Fruit fly (Drosophila melanogaster) whole organism, embryonic: Measurements from ENCODE around the gene Ppm1.

ENCODE experiments used
- Bgb ChIP-seq: fragments of 200-800 bp; sonication (Bioruptor generic); IDR thresholded peaks from 2 replicates; pipeline ENCODE4 v1.3.6; 2022; ENCODE audit warnings: missing biosample characterization, missing genetic modification characterization; ENCODE audit not compliant: partially characterized antibody
- C15 ChIP-seq: fragments of 200-800 bp; sonication (Bioruptor generic); IDR thresholded peaks from 3 replicates; pipeline ENCODE4 v1.3.6; 2022; ENCODE audit warnings: missing biosample characterization, missing genetic modification characterization
- CG1024 ChIP-seq: fragments of 200-800 bp; sonication (Bioruptor generic); IDR thresholded peaks from 2 replicates; pipeline ENCODE4 v1.3.6; 2022; ENCODE audit warnings: missing biosample characterization, missing genetic modification characterization
- CG1233 ChIP-seq: fragments of 200-800 bp; sonication (Bioruptor generic); optimal IDR thresholded peaks from 4 replicates; lab custom pipeline; 2018; ENCODE audit warnings: missing biosample characterization, mild to moderate bottlenecking, missing genetic modification characterization
- CG13624 ChIP-seq: fragments of 200-800 bp; sonication (Bioruptor generic); optimal IDR thresholded peaks from 2 replicates; lab custom pipeline; 2016; ENCODE audit warnings: missing biosample characterization, missing genetic modification characterization
- CG14710 ChIP-seq: fragments of 200-800 bp; sonication (Bioruptor generic); optimal IDR thresholded peaks from 3 replicates; lab custom pipeline; 2019; ENCODE audit warnings: missing biosample characterization, mild to moderate bottlenecking, missing genetic modification characterization, moderate library complexity
- CG15479 ChIP-seq: fragments of 200-800 bp; sonication (Bioruptor generic); optimal IDR thresholded peaks from 3 replicates; lab custom pipeline; 2019; ENCODE audit warnings: missing biosample characterization, mild to moderate bottlenecking, missing genetic modification characterization, moderate library complexity
- CG17359 ChIP-seq: fragments of 200-800 bp; sonication (Bioruptor generic); optimal IDR thresholded peaks from 3 replicates; lab custom pipeline; 2018; ENCODE audit warnings: missing biosample characterization, mild to moderate bottlenecking, missing genetic modification characterization, moderate library complexity
- CG17385 ChIP-seq: fragments of 200-800 bp; sonication (Bioruptor generic); optimal IDR thresholded peaks from 3 replicates; lab custom pipeline; 2018; ENCODE audit warnings: missing biosample characterization, mild to moderate bottlenecking, missing genetic modification characterization
- CG17912 ChIP-seq: fragments of 200-800 bp; sonication (Bioruptor generic); optimal IDR thresholded peaks from 2 replicates; lab custom pipeline; 2018; ENCODE audit warnings: missing biosample characterization, mild to moderate bottlenecking, missing genetic modification characterization
- CG2116 ChIP-seq: fragments of 200-800 bp; sonication (Bioruptor generic); optimal IDR thresholded peaks from 3 replicates; lab custom pipeline; 2018; ENCODE audit warnings: missing biosample characterization, mild to moderate bottlenecking, missing genetic modification characterization
- CG2202 ChIP-seq: fragments of 200-800 bp; sonication (Bioruptor generic); optimal IDR thresholded peaks from 2 replicates; lab custom pipeline; 2018; ENCODE audit warnings: missing biosample characterization, mild to moderate bottlenecking, missing genetic modification characterization
- CG2678 ChIP-seq: fragments of 200-800 bp; sonication (Bioruptor generic); optimal IDR thresholded peaks from 3 replicates; lab custom pipeline; 2019; ENCODE audit warnings: missing biosample characterization, mild to moderate bottlenecking, missing genetic modification characterization, moderate library complexity
- CG30020 ChIP-seq: fragments of 200-800 bp; optimal IDR thresholded peaks from 2 replicates; lab custom pipeline; 2019; ENCODE audit warnings: missing biosample characterization, mild to moderate bottlenecking, missing genetic modification characterization, moderate library complexity
- CG31365 ChIP-seq: fragments of 200-800 bp; sonication (Bioruptor generic); optimal IDR thresholded peaks from 2 replicates; lab custom pipeline; 2018; ENCODE audit warnings: missing biosample characterization, mild to moderate bottlenecking, missing genetic modification characterization
- CG32767 ChIP-seq: fragments of 200-800 bp; sonication (Bioruptor generic); IDR thresholded peaks from 2 replicates; pipeline ENCODE4 v1.3.6; 2022; ENCODE audit warnings: missing biosample characterization, missing genetic modification characterization
- CG3838 ChIP-seq: fragments of 200-800 bp; sonication (Bioruptor generic); optimal IDR thresholded peaks from 3 replicates; lab custom pipeline; 2016; ENCODE audit warnings: missing biosample characterization, missing genetic modification characterization
- CG4282 ChIP-seq: fragments of 200-800 bp; sonication (Bioruptor generic); optimal IDR thresholded peaks from 2 replicates; lab custom pipeline; 2016; ENCODE audit warnings: missing biosample characterization, missing genetic modification characterization
- CG6689 ChIP-seq: fragments of 200-800 bp; sonication (Bioruptor generic); IDR thresholded peaks from 2 replicates; pipeline ENCODE4 v1.3.6; 2022; ENCODE audit warnings: missing biosample characterization, missing genetic modification characterization
- CG7372 ChIP-seq: fragments of 200-800 bp; sonication (Bioruptor generic); IDR thresholded peaks from 2 replicates; pipeline ENCODE4 v1.3.6; 2022; ENCODE audit warnings: missing biosample characterization, missing genetic modification characterization
- CG7556 ChIP-seq: fragments of 200-800 bp; sonication (Bioruptor generic); optimal IDR thresholded peaks from 2 replicates; lab custom pipeline; 2017; ENCODE audit warnings: missing biosample characterization, mild to moderate bottlenecking, missing genetic modification characterization
- CG8089 ChIP-seq: fragments of 200-800 bp; sonication (Bioruptor generic); optimal IDR thresholded peaks from 3 replicates; lab custom pipeline; 2016; ENCODE audit warnings: missing biosample characterization, missing genetic modification characterization
- CG8924 ChIP-seq: fragments of 200-800 bp; optimal IDR thresholded peaks from 3 replicates; lab custom pipeline; 2019; ENCODE audit warnings: missing biosample characterization, mild to moderate bottlenecking, missing genetic modification characterization, moderate library complexity
- CoRest ChIP-seq: fragments of 200-800 bp; sonication (Bioruptor generic); optimal IDR thresholded peaks from 3 replicates; lab custom pipeline; 2018; ENCODE audit warnings: missing biosample characterization, mild to moderate bottlenecking, missing genetic modification characterization, moderate library complexity
- Dip2 ChIP-seq: fragments of 200-800 bp; sonication (Bioruptor generic); IDR thresholded peaks from 2 replicates; pipeline ENCODE4 v1.3.6; 2022; ENCODE audit warnings: missing biosample characterization, missing genetic modification characterization
- Doc3 ChIP-seq: fragments of 200-800 bp; sonication (Bioruptor generic); IDR thresholded peaks from 3 replicates; pipeline ENCODE4 v1.3.6; 2022; ENCODE audit warnings: missing biosample characterization, missing genetic modification characterization; ENCODE audit not compliant: partially characterized antibody
- Dp ChIP-seq: fragments of 200-800 bp; sonication (Bioruptor generic); optimal IDR thresholded peaks from 2 replicates; lab custom pipeline; 2018; ENCODE audit warnings: missing biosample characterization, mild to moderate bottlenecking, missing genetic modification characterization, moderate library complexity
- GATAe ChIP-seq: fragments of 200-800 bp; sonication (Bioruptor generic); conservative IDR thresholded peaks from 2 replicates; pipeline ENCODE4 v1.3.6; 2022; ENCODE audit warnings: missing biosample characterization, missing genetic modification characterization
- H15 ChIP-seq: fragments of 200-800 bp; sonication (Bioruptor generic); IDR thresholded peaks from 3 replicates; pipeline ENCODE4 v1.3.6; 2022; ENCODE audit warnings: missing biosample characterization, missing genetic modification characterization
- HLH4C ChIP-seq: fragments of 200-800 bp; sonication (Bioruptor generic); IDR thresholded peaks from 3 replicates; pipeline ENCODE4 v1.3.6; 2022; ENCODE audit warnings: missing biosample characterization, missing genetic modification characterization; ENCODE audit not compliant: partially characterized antibody
- HLHmδ ChIP-seq: fragments of 200-800 bp; sonication (Bioruptor generic); optimal IDR thresholded peaks from 2 replicates; lab custom pipeline; 2018; ENCODE audit warnings: missing biosample characterization, mild to moderate bottlenecking, missing genetic modification characterization, moderate library complexity
- MESR4 ChIP-seq: fragments of 200-800 bp; sonication (Bioruptor generic); optimal IDR thresholded peaks from 2 replicates; lab custom pipeline; 2018; ENCODE audit warnings: missing biosample characterization, mild to moderate bottlenecking, missing genetic modification characterization, moderate library complexity
- Mad ChIP-seq: fragments of 200-800 bp; sonication (Bioruptor generic); optimal IDR thresholded peaks from 2 replicates; lab custom pipeline; 2016; ENCODE audit warnings: missing biosample characterization, missing genetic modification characterization
- NfI ChIP-seq: fragments of 200-800 bp; sonication (Bioruptor generic); optimal IDR thresholded peaks from 3 replicates; lab custom pipeline; 2018; ENCODE audit warnings: missing biosample characterization, mild to moderate bottlenecking, missing genetic modification characterization, moderate library complexity
- Six4 ChIP-seq: fragments of 200-800 bp; sonication (Bioruptor generic); optimal IDR thresholded peaks from 2 replicates; lab custom pipeline; 2016; ENCODE audit warnings: missing biosample characterization, missing genetic modification characterization
- YL-1 ChIP-seq: fragments of 200-800 bp; sonication (Bioruptor generic); optimal IDR thresholded peaks from 3 replicates; lab custom pipeline; 2017; ENCODE audit warnings: missing biosample characterization, mild to moderate bottlenecking, missing genetic modification characterization
- ato ChIP-seq: fragments of 200-800 bp; sonication (Bioruptor generic); IDR thresholded peaks from 2 replicates; pipeline ENCODE4 v1.3.6; 2022; ENCODE audit warnings: missing biosample characterization, missing genetic modification characterization; ENCODE audit not compliant: partially characterized antibody
- da ChIP-seq: fragments of 200-800 bp; sonication (Bioruptor generic); optimal IDR thresholded peaks from 2 replicates; lab custom pipeline; 2016; ENCODE audit warnings: missing biosample characterization, missing genetic modification characterization
- dimm ChIP-seq: fragments of 200-800 bp; sonication (Bioruptor generic); IDR thresholded peaks from 2 replicates; pipeline ENCODE4 v1.3.6; 2022; ENCODE audit warnings: missing biosample characterization, missing genetic modification characterization
- disco-r ChIP-seq: fragments of 200-800 bp; sonication (Bioruptor generic); optimal IDR thresholded peaks from 2 replicates; lab custom pipeline; 2016; ENCODE audit warnings: missing biosample characterization, missing genetic modification characterization
- emc ChIP-seq: fragments of 200-800 bp; sonication (Bioruptor generic); optimal IDR thresholded peaks from 2 replicates; lab custom pipeline; 2016; ENCODE audit warnings: missing biosample characterization, missing genetic modification characterization
- lab ChIP-seq: fragments of 200-800 bp; sonication (Bioruptor generic); optimal IDR thresholded peaks from 3 replicates; lab custom pipeline; 2017; ENCODE audit warnings: missing biosample characterization, missing genetic modification characterization, mild to moderate bottlenecking, moderate library complexity, missing genetic modification reagents
- lilli ChIP-seq: fragments of 200-800 bp; sonication (Bioruptor generic); optimal IDR thresholded peaks from 3 replicates; lab custom pipeline; 2016; ENCODE audit warnings: missing biosample characterization, missing genetic modification characterization
- lmd ChIP-seq: fragments of 200-800 bp; sonication (Bioruptor generic); IDR thresholded peaks from 2 replicates; pipeline ENCODE4 v1.3.6; 2022; ENCODE audit warnings: missing biosample characterization, missing genetic modification characterization
- nmo ChIP-seq: fragments of 200-800 bp; sonication (Bioruptor generic); optimal IDR thresholded peaks from 2 replicates; lab custom pipeline; 2018; ENCODE audit warnings: missing biosample characterization, mild to moderate bottlenecking, missing genetic modification characterization, moderate library complexity
- otp ChIP-seq: fragments of 200-800 bp; sonication (Bioruptor generic); IDR thresholded peaks from 3 replicates; pipeline ENCODE4, ENCODE4 v1.3.6; 2022; ENCODE audit warnings: missing biosample characterization, missing genetic modification characterization
- pum ChIP-seq: fragments of 200-800 bp; sonication (Bioruptor generic); optimal IDR thresholded peaks from 2 replicates; lab custom pipeline; 2016; ENCODE audit warnings: missing biosample characterization, missing genetic modification characterization
- tup ChIP-seq: fragments of 200-800 bp; sonication (Bioruptor generic); optimal IDR thresholded peaks from 2 replicates; lab custom pipeline; 2016; ENCODE audit warnings: missing biosample characterization, mild to moderate bottlenecking, missing genetic modification characterization, moderate library complexity
- unc-4 ChIP-seq: fragments of 200-800 bp; sonication (Bioruptor generic); IDR thresholded peaks from 2 replicates; pipeline ENCODE4 v1.3.6; 2022; ENCODE audit warnings: missing biosample characterization, missing genetic modification characterization; ENCODE audit not compliant: partially characterized antibody

Ppm1 gene

dm6 chr3L:629916-630663 is 49.0 kb downstream of the Ppm1 start (continued):
- TF ChIP-seq CG8089 (GFP tag; lab: Kevin White, UChicago) (no peak), CG4282 (GFP tag; lab: Kevin White, UChicago) (no peak), disco-r (GFP tag; lab: Kevin White, UChicago) (no peak), dimm (GFP tag; lab: Robert Waterston, UW) (no peak), da (no peak), NfI (GFP tag; lab: Kevin White, UChicago) (peak; percentile 63), CG1233 (GFP tag; lab: Kevin White, UChicago) (no peak), CG17912 (GFP tag; lab: Kevin White, UChicago) (no peak), lilli (GFP tag; lab: Kevin White, UChicago) (peak; percentile 57), CG2116 (GFP tag; lab: Kevin White, UChicago) (peak; percentile 37), lab (GFP tag; lab: Kevin White, UChicago) (peak; percentile 72), GATAe (GFP tag; lab: Robert Waterston, UW) (no peak), CG15479 (no peak), CG17359 (tag; lab: Kevin White, UChicago) (peak; percentile 62), CG2678 (peak; percentile 58), otp (peak; percentile 49; the same call in 2 of the 3 replicates), Dip2 (GFP tag; lab: Robert Waterston, UW) (no peak), CG1024 (GFP tag; lab: Robert Waterston, UW) (no peak; the same call in 1 of the 2 replicates), CG8924 (tag; lab: Kevin White, UChicago) (peak; percentile 19), Bgb (GFP tag; lab: Robert Waterston, UW) (no peak), CG7556 (GFP tag; lab: Kevin White, UChicago) (peak; percentile 57), CG14710 (no peak), CG17385 (GFP tag; lab: Kevin White, UChicago) (peak; percentile 23), CG2202 (tag; lab: Kevin White, UChicago) (no peak), C15 (GFP tag; lab: Robert Waterston, UW) (0 out of 3 replicates have a peak, but pooled peaks have one; percentile 40), CG7372 (GFP tag; lab: Robert Waterston, UW) (peak; percentile 91), CG32767 (GFP tag; lab: Robert Waterston, UW) (no peak), lmd (GFP tag; lab: Robert Waterston, UW) (peak; percentile 59), tup (GFP tag; lab: Kevin White, UChicago) (no peak), ato (no peak), emc (GFP tag; lab: Kevin White, UChicago) (no peak), CG13624 (no peak), MESR4 (GFP tag; lab: Kevin White, UChicago) (no peak), CG3838 (GFP tag; lab: Kevin White, UChicago) (no peak), nmo (peak; percentile 18), CG30020 (tag; lab: Kevin White, UChicago) (no peak), Dp (GFP tag; lab: Kevin White, UChicago) (no peak), pum (GFP tag; lab: Kevin White, UChicago) (no peak), Doc3 (GFP tag; lab: Robert Waterston, UW) (no peak), Mad (no peak), CG6689 (peak; percentile 34; the same call in 1 of the 2 replicates), unc-4 (GFP tag; lab: Robert Waterston, UW) (0 out of 2 replicates have a peak, but pooled peaks have one; percentile 25), Six4 (GFP tag; lab: Kevin White, UChicago) (no peak), HLH4C (GFP tag; lab: Robert Waterston, UW) (no peak), YL-1 (GFP tag; lab: Kevin White, UChicago) (no peak), CoRest (peak; percentile 43), H15 (GFP tag; lab: Robert Waterston, UW) (no peak), HLHmδ (GFP tag; lab: Kevin White, UChicago) (no peak), CG31365 (tag; lab: Kevin White, UChicago) (no peak)
